Fruit fly (Drosophila melanogaster): ENCODE measurements around the gene Jhbp12.

- TF ChIP-seq CG15710 (tag; optimal IDR thresholded peaks at IDR 0.05) (no peak), CG8301 (tag; optimal IDR thresholded peaks at IDR 0.05) (no peak), CG13204 (GFP tag; optimal IDR thresholded peaks at IDR 0.05) (no peak), CG34367 (tag; optimal IDR thresholded peaks at IDR 0.05) (no peak), rn (GFP tag; IDR thresholded peaks at IDR 0.05) (no peak), CG9948 (tag; optimal IDR thresholded peaks at IDR 0.05) (no peak), Pif1A (GFP tag; optimal IDR thresholded peaks at IDR 0.05) (no peak), gl (tag; optimal IDR thresholded peaks at IDR 0.05) (no peak), CG14655 (GFP tag; optimal IDR thresholded peaks at IDR 0.05) (no peak)
Measured at dm6 chr3R:24569669-24570349, 45.2 kb downstream of the Jhbp12 start.

All from whole organism, pupa.